Fruit fly (Drosophila melanogaster) whole organism, embryonic: Measurements from ENCODE around the gene CG43345.
A peak's percentile ranks its signal among the peaks of the same experiment; 100 is the strongest.

Experiments used
- Asciz ChIP-seq: fragments of 200-800 bp; sonication (Bioruptor generic); optimal IDR thresholded peaks from 2 replicates; lab custom pipeline; 2017; ENCODE audit warnings: missing biosample characterization, mild to moderate bottlenecking, missing genetic modification characterization, missing genetic modification reagents
- CG11398 ChIP-seq: fragments of 200-800 bp; sonication (Bioruptor generic); optimal IDR thresholded peaks from 2 replicates; lab custom pipeline; 2016; ENCODE audit warnings: missing biosample characterization, missing genetic modification characterization
- CG12299 ChIP-seq: fragments of 200-800 bp; sonication (Bioruptor generic); optimal IDR thresholded peaks from 2 replicates; lab custom pipeline; 2018; ENCODE audit warnings: missing biosample characterization, mild to moderate bottlenecking, missing genetic modification characterization
- CG13287 ChIP-seq: fragments of 200-800 bp; sonication (Bioruptor generic); IDR thresholded peaks from 2 replicates; pipeline ENCODE4 v1.3.6; 2022; ENCODE audit warnings: missing biosample characterization, missing genetic modification characterization; ENCODE audit not compliant: partially characterized antibody
- CG2129 ChIP-seq: fragments of 200-800 bp; sonication (Bioruptor generic); IDR thresholded peaks from 2 replicates; pipeline ENCODE4 v1.3.6; 2022; ENCODE audit warnings: missing biosample characterization, missing genetic modification characterization; ENCODE audit not compliant: partially characterized antibody
- CG2875 ChIP-seq: fragments of 200-800 bp; sonication (Bioruptor generic); optimal IDR thresholded peaks from 2 replicates; lab custom pipeline; 2017; ENCODE audit warnings: missing biosample characterization, mild to moderate bottlenecking, missing genetic modification characterization, missing genetic modification reagents
- CG32772 ChIP-seq: fragments of 200-800 bp; sonication (Bioruptor generic); IDR thresholded peaks from 2 replicates; pipeline ENCODE4 v1.3.6; 2022; ENCODE audit warnings: missing biosample characterization, missing genetic modification characterization
- CG3838 ChIP-seq: fragments of 200-800 bp; sonication (Bioruptor generic); optimal IDR thresholded peaks from 3 replicates; lab custom pipeline; 2016; ENCODE audit warnings: missing biosample characterization, missing genetic modification characterization
- CG4707 ChIP-seq: fragments of 200-800 bp; sonication (Bioruptor generic); optimal IDR thresholded peaks from 2 replicates; lab custom pipeline; 2018; ENCODE audit warnings: missing biosample characterization, mild to moderate bottlenecking, missing genetic modification characterization, moderate library complexity
- CG4730 ChIP-seq: fragments of 200-800 bp; sonication (Bioruptor generic); IDR thresholded peaks from 2 replicates; pipeline ENCODE4 v1.3.6; 2022; ENCODE audit warnings: missing biosample characterization, missing genetic modification characterization
- CG5180 ChIP-seq: fragments of 200-800 bp; sonication (Bioruptor generic); optimal IDR thresholded peaks from 3 replicates; lab custom pipeline; 2017; ENCODE audit warnings: missing biosample characterization, missing genetic modification characterization, mild to moderate bottlenecking, moderate library complexity, missing genetic modification reagents
- CG6689 ChIP-seq: fragments of 200-800 bp; sonication (Bioruptor generic); IDR thresholded peaks from 2 replicates; pipeline ENCODE4 v1.3.6; 2022; ENCODE audit warnings: missing biosample characterization, missing genetic modification characterization
- CG8944 ChIP-seq: fragments of 200-800 bp; sonication (Bioruptor generic); optimal IDR thresholded peaks from 3 replicates; lab custom pipeline; 2016; ENCODE audit warnings: missing biosample characterization, missing genetic modification characterization
- CG9932 ChIP-seq: fragments of 200-800 bp; sonication (Bioruptor generic); IDR thresholded peaks from 2 replicates; pipeline ENCODE4 v1.3.6; 2022; ENCODE audit warnings: missing biosample characterization, missing genetic modification characterization
- Deaf1 ChIP-seq: fragments of 200-800 bp; optimal IDR thresholded peaks from 3 replicates; lab custom pipeline; 2019; ENCODE audit warnings: missing biosample characterization, mild to moderate bottlenecking, missing genetic modification characterization, moderate library complexity
- Dp ChIP-seq: fragments of 200-800 bp; sonication (Bioruptor generic); optimal IDR thresholded peaks from 2 replicates; lab custom pipeline; 2018; ENCODE audit warnings: missing biosample characterization, mild to moderate bottlenecking, missing genetic modification characterization, moderate library complexity
- HLH3B ChIP-seq: fragments of 200-800 bp; sonication (Bioruptor generic); IDR thresholded peaks from 2 replicates; pipeline ENCODE4 v1.3.6; 2022; ENCODE audit warnings: missing biosample characterization, missing genetic modification characterization
- Hand ChIP-seq: fragments of 200-800 bp; sonication (Bioruptor generic); optimal IDR thresholded peaks from 2 replicates; lab custom pipeline; 2017; ENCODE audit warnings: mild to moderate bottlenecking, missing biosample characterization, missing genetic modification reagents, missing genetic modification characterization
- Kr ChIP-seq: fragments of 200-800 bp; sonication (Bioruptor generic); optimal IDR thresholded peaks from 2 replicates; lab custom pipeline; 2017; ENCODE audit warnings: missing biosample characterization, mild to moderate bottlenecking, missing genetic modification characterization
- Lhr ChIP-seq: fragments of 200-800 bp; sonication (Bioruptor generic); optimal IDR thresholded peaks from 3 replicates; lab custom pipeline; 2017; ENCODE audit warnings: mild to moderate bottlenecking, missing biosample characterization, missing genetic modification reagents, missing genetic modification characterization
- Lim3 ChIP-seq: fragments of 200-800 bp; sonication (Bioruptor generic); IDR thresholded peaks from 2 replicates; pipeline ENCODE4 v1.3.6; 2022; ENCODE audit warnings: missing biosample characterization, missing genetic modification characterization
- Neu2 ChIP-seq: fragments of 200-800 bp; sonication (Bioruptor generic); optimal IDR thresholded peaks from 3 replicates; lab custom pipeline; 2016; ENCODE audit warnings: missing biosample characterization, missing genetic modification characterization, borderline replicate concordance
- PHDP ChIP-seq: fragments of 200-800 bp; sonication (Bioruptor generic); optimal IDR thresholded peaks from 3 replicates; lab custom pipeline; 2018; ENCODE audit warnings: missing biosample characterization, mild to moderate bottlenecking, missing genetic modification characterization, moderate library complexity
- Ssrp ChIP-seq: fragments of 200-800 bp; sonication (Bioruptor generic); optimal IDR thresholded peaks from 2 replicates; lab custom pipeline; 2018; ENCODE audit warnings: missing biosample characterization, mild to moderate bottlenecking, missing genetic modification characterization, moderate library complexity
- Vsx1 ChIP-seq: fragments of 200-800 bp; sonication (Bioruptor generic); optimal IDR thresholded peaks from 2 replicates; lab custom pipeline; 2017; ENCODE audit warnings: missing biosample characterization, mild to moderate bottlenecking, missing genetic modification characterization, missing genetic modification reagents
- Xbp1 ChIP-seq: fragments of 200-800 bp; sonication (Bioruptor generic); optimal IDR thresholded peaks from 3 replicates; lab custom pipeline; 2016; ENCODE audit warnings: missing biosample characterization, mild to moderate bottlenecking, missing genetic modification characterization
- ac ChIP-seq: fragments of 200-800 bp; sonication (Bioruptor generic); optimal IDR thresholded peaks from 3 replicates; lab custom pipeline; 2017; ENCODE audit warnings: missing biosample characterization, mild to moderate bottlenecking, missing genetic modification characterization
- ara ChIP-seq: fragments of 200-800 bp; sonication (Bioruptor generic); IDR thresholded peaks from 2 replicates; pipeline ENCODE4 v1.3.6; 2022; ENCODE audit warnings: missing biosample characterization, missing genetic modification characterization
- chm ChIP-seq: fragments of 200-800 bp; sonication (Bioruptor generic); IDR thresholded peaks from 2 replicates; pipeline ENCODE4 v1.3.6; 2022; ENCODE audit warnings: missing biosample characterization, missing genetic modification characterization
- crol ChIP-seq: fragments of 200-800 bp; sonication (Bioruptor generic); IDR thresholded peaks from 2 replicates; pipeline ENCODE4 v1.3.6; 2022; ENCODE audit warnings: missing biosample characterization, missing genetic modification characterization
- dm ChIP-seq: fragments of 200-800 bp; sonication (Bioruptor generic); optimal IDR thresholded peaks from 3 replicates; lab custom pipeline; 2016; ENCODE audit warnings: missing biosample characterization, missing genetic modification characterization
- dmrt11E ChIP-seq: fragments of 200-800 bp; sonication (Bioruptor generic); optimal IDR thresholded peaks from 3 replicates; lab custom pipeline; 2018; ENCODE audit warnings: missing biosample characterization, mild to moderate bottlenecking, missing genetic modification characterization, moderate library complexity
- dysf ChIP-seq: fragments of 200-800 bp; sonication (Bioruptor generic); IDR thresholded peaks from 3 replicates; pipeline ENCODE4 v1.3.6; 2022; ENCODE audit warnings: missing biosample characterization, missing genetic modification characterization
- fd64A ChIP-seq: fragments of 200-800 bp; sonication (Bioruptor generic); optimal IDR thresholded peaks from 3 replicates; lab custom pipeline; 2018; ENCODE audit warnings: missing biosample characterization, mild to moderate bottlenecking, missing genetic modification characterization
- gem ChIP-seq: fragments of 200-800 bp; sonication (Bioruptor generic); optimal IDR thresholded peaks from 2 replicates; lab custom pipeline; 2019; ENCODE audit warnings: missing biosample characterization, mild to moderate bottlenecking, missing genetic modification characterization, moderate library complexity
- gsb-n ChIP-seq: fragments of 200-800 bp; sonication (Bioruptor generic); optimal IDR thresholded peaks from 3 replicates; lab custom pipeline; 2018; ENCODE audit warnings: missing biosample characterization, mild to moderate bottlenecking, missing genetic modification characterization
- lmd ChIP-seq: fragments of 200-800 bp; sonication (Bioruptor generic); IDR thresholded peaks from 2 replicates; pipeline ENCODE4 v1.3.6; 2022; ENCODE audit warnings: missing biosample characterization, missing genetic modification characterization
- lola ChIP-seq, 3 experiments: fragments of >200 bp in 2 of 3; fragments of 200-800 bp in 1 of 3; sonication (Bioruptor generic) in 1 of 3; optimal IDR thresholded peaks; 2 replicates each; lab custom pipeline; 2017 to 2019; ENCODE audit warnings: missing biosample characterization in 3 of 3, missing genetic modification characterization in 3 of 3, mild to moderate bottlenecking in 1 of 3, moderate library complexity in 1 of 3
- mld ChIP-seq: fragments of 200-800 bp; sonication (Bioruptor generic); IDR thresholded peaks from 3 replicates; pipeline ENCODE4 v1.3.6; 2022; ENCODE audit warnings: missing biosample characterization, missing genetic modification characterization; ENCODE audit not compliant: partially characterized antibody
- nom ChIP-seq: fragments of 200-800 bp; sonication (Bioruptor generic); optimal IDR thresholded peaks from 2 replicates; lab custom pipeline; 2017; ENCODE audit warnings: missing biosample characterization, missing genetic modification characterization, mild to moderate bottlenecking, moderate library complexity, missing genetic modification reagents
- org-1 ChIP-seq: fragments of 200-800 bp; sonication (Bioruptor generic); optimal IDR thresholded peaks from 2 replicates; lab custom pipeline; 2017; ENCODE audit warnings: missing biosample characterization, missing genetic modification characterization
- phol ChIP-seq: fragments of 200-800 bp; sonication (Bioruptor generic); optimal IDR thresholded peaks from 3 replicates; lab custom pipeline; 2018; ENCODE audit warnings: missing biosample characterization, mild to moderate bottlenecking, missing genetic modification characterization, moderate library complexity
- pros ChIP-seq: fragments of 200-800 bp; sonication (Bioruptor generic); optimal IDR thresholded peaks from 3 replicates; lab custom pipeline; 2019; ENCODE audit warnings: missing biosample characterization, mild to moderate bottlenecking, missing genetic modification characterization, moderate library complexity
- sd ChIP-seq: fragments of 200-800 bp; sonication (Bioruptor generic); optimal IDR thresholded peaks from 3 replicates; lab custom pipeline; 2018; ENCODE audit warnings: missing biosample characterization, mild to moderate bottlenecking, missing genetic modification characterization, moderate library complexity
- ssp ChIP-seq: fragments of 200-800 bp; sonication (Bioruptor generic); IDR thresholded peaks from 2 replicates; pipeline ENCODE4 v1.3.6; 2022; ENCODE audit warnings: missing biosample characterization, missing genetic modification characterization
- tup ChIP-seq: fragments of 200-800 bp; sonication (Bioruptor generic); optimal IDR thresholded peaks from 2 replicates; lab custom pipeline; 2016; ENCODE audit warnings: missing biosample characterization, mild to moderate bottlenecking, missing genetic modification characterization, moderate library complexity
- tx ChIP-seq: fragments of 200-800 bp; sonication (Bioruptor generic); optimal IDR thresholded peaks from 2 replicates; lab custom pipeline; 2016; ENCODE audit warnings: missing biosample characterization, missing genetic modification characterization
- zen ChIP-seq: fragments of 200-800 bp; sonication (Bioruptor generic); optimal IDR thresholded peaks from 3 replicates; lab custom pipeline; 2018; ENCODE audit warnings: missing biosample characterization, mild to moderate bottlenecking, missing genetic modification characterization, moderate library complexity

CG43345 gene

DNA sequence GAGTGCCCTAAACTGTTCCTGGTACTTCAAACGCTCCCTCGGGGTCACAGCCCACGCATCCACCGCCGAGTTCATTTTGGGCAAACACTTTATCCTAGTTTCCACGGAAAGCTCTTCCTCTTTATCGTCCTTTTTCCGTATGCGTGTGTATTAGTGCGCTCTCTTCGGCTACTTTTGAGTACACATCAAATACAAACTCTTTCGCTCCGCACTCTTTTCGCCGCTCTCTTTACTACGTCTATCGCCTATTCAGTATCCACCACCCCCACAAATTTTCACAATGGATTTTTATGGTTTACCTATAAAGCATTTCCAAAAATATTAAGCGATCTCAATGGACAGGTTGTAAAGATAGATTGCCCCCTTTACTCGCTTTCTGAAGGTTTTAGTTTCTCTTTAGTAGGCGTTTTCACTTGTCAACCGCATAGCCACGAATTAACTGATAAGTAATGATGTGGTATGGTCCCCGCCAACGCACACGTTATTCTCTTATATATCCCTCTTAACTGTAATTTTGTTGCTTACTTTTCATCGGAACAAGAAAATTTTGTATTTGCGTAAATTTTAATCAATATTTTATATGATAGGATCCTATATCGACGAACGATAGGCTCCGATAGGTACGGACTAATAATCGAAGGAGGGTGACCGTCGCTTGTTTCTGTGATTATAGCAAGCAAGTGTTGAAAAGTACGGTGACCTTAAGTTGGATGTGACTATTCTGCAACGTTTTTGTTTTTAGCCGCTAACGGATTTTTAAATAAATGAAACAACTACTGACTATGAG, 26.5 kb downstream of the CG43345 start, which contains the start of gene Dap160 (continued):
- no peak for TF ChIP-seq dm (GFP tag; lab: Kevin White, UChicago)
- TF ChIP-seq CG6689 (GFP tag; lab: Robert Waterston, UW), result no peak
- no peak for TF ChIP-seq CG32772 (GFP tag; lab: Robert Waterston, UW)
- TF ChIP-seq CG9932, result peak; percentile 55
- TF ChIP-seq CG5180, result no peak
- TF ChIP-seq CG2129, result peak; percentile 28; the same call in 1 of the 2 replicates
- no peak for TF ChIP-seq CG4730
- no peak for TF ChIP-seq crol (GFP tag; lab: Robert Waterston, UW)
- no peak for TF ChIP-seq nom
- no peak for TF ChIP-seq sd (tag; lab: Kevin White, UChicago)
- no peak for TF ChIP-seq Asciz (GFP tag; lab: Kevin White, UChicago)
- TF ChIP-seq dysf, result no peak
- peak; percentile 17 for TF ChIP-seq Xbp1 (GFP tag; lab: Kevin White, UChicago)
- TF ChIP-seq lmd, result no peak
- no peak for TF ChIP-seq lola (GFP tag; optimal IDR thresholded peaks at IDR 0.05; lab: Kevin White, UChicago)
- no peak for TF ChIP-seq phol (tag; lab: Kevin White, UChicago)
- no peak for TF ChIP-seq Neu2 (GFP tag; lab: Kevin White, UChicago)
- no peak for TF ChIP-seq HLH3B
- no peak for TF ChIP-seq chm
- no peak for TF ChIP-seq ac (GFP tag; lab: Kevin White, UChicago)
- no peak for TF ChIP-seq CG2875 (GFP tag; lab: Kevin White, UChicago)
- no peak for TF ChIP-seq tup (GFP tag; lab: Kevin White, UChicago)
- no peak for TF ChIP-seq CG12299 (tag; lab: Kevin White, UChicago)
- peak; percentile 54 for TF ChIP-seq Dp (GFP tag; lab: Kevin White, UChicago)
- TF ChIP-seq Ssrp (tag; lab: Kevin White, UChicago), result no peak
- no peak for TF ChIP-seq pros (GFP tag; lab: Kevin White, UChicago)
- no peak for TF ChIP-seq tx (GFP tag; lab: Kevin White, UChicago)
- TF ChIP-seq Hand, result no peak
- no peak for TF ChIP-seq gsb-n (tag; lab: Kevin White, UChicago)
- TF ChIP-seq fd64A, result no peak
- peak; percentile 29 for TF ChIP-seq Lhr (GFP tag; lab: Kevin White, UChicago)
- no peak for TF ChIP-seq PHDP (tag; lab: Kevin White, UChicago)
- TF ChIP-seq gem (tag; lab: Kevin White, UChicago), result no peak
- TF ChIP-seq zen (tag; lab: Kevin White, UChicago), result no peak
- TF ChIP-seq CG8944 (GFP tag; lab: Kevin White, UChicago), result no peak
- no peak for TF ChIP-seq ara (GFP tag; lab: Robert Waterston, UW)
- TF ChIP-seq dmrt11E (tag; lab: Kevin White, UChicago), result no peak
- TF ChIP-seq mld (GFP tag; lab: Robert Waterston, UW), result no peak
- peak; percentile 77 for TF ChIP-seq CG13287 (GFP tag; lab: Robert Waterston, UW)
- TF ChIP-seq CG4707 (GFP tag; lab: Kevin White, UChicago), result no peak
- TF ChIP-seq CG11398, result no peak
- TF ChIP-seq CG3838, result no peak
- TF ChIP-seq org-1, result no peak
- no peak for TF ChIP-seq Lim3 (GFP tag; lab: Robert Waterston, UW)
- no peak for TF ChIP-seq Kr (GFP tag; lab: Kevin White, UChicago)
- no peak; the same call in 1 of the 2 replicates for TF ChIP-seq ssp (GFP tag; lab: Robert Waterston, UW)
- TF ChIP-seq Vsx1, result no peak
- TF ChIP-seq Deaf1 (tag; lab: Kevin White, UChicago), result no peak
